Fruit fly (Drosophila melanogaster): Measurements from ENCODE around the gene eIF3g1.

eIF3g1 gene

dm6 chrX:2581793-2582503 is 28.2 kb downstream of the eIF3g1 start (continued):
- peak; percentile 81 for TF ChIP-seq CG13624 (GFP tag; optimal IDR thresholded peaks at IDR 0.05)
- TF ChIP-seq CG6791 (GFP tag; IDR thresholded peaks at IDR 0.05; ENCODE audit: partially characterized antibody) = no peak
- peak; percentile 82 for TF ChIP-seq CG12071 (GFP tag; optimal IDR thresholded peaks at IDR 0.05)
- peak; percentile 33 for TF ChIP-seq CrebB (tag; optimal IDR thresholded peaks at IDR 0.05)
- TF ChIP-seq Stat92E (GFP tag; optimal IDR thresholded peaks at IDR 0.05) = no peak
- peak; percentile 55 for TF ChIP-seq CG4854 (GFP tag; optimal IDR thresholded peaks at IDR 0.05)
- TF ChIP-seq rib (GFP tag; IDR thresholded peaks at IDR 0.05) = peak; percentile 43; the same call in 1 of the 2 replicates
- no peak for TF ChIP-seq lbe (GFP tag; optimal IDR thresholded peaks at IDR 0.05)
- TF ChIP-seq PHDP (tag; optimal IDR thresholded peaks at IDR 0.05) = peak; percentile 70

DNA sequence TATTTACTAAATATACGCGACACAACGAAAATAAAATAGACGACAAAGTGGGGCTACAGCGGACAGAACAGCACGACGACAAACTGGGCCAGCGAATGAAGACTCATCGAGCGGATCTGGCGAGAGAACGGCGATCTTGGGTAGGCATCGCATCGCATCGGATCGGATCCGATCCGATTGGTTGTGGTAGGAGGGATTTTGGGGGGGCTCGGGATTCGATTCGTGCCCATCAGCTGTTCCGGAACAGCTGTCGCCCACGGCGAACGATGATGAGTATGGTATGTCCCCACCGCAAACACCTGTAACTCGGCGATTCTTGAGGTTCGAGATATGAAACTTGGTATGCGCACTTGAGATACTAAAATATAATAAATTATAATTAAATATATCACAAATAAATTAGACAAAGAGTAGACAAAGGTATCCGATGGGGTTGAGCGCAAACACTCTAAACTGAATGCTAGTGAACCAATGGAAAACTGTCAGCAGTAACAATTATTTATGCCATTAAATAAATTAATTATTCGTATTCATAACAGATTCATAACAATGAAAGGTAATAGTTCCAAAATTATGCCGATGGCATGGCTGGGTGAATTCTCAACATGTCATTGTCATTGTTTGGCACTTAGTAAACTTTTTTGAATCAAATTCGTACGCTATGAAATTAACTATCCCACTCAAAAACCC is 29.7 kb downstream of the eIF3g1 start, which contains the start of the genes Vha36-3 and AANATL7:
Gene Vha36-3, minus strand, starts transcription at position 242 of the 690 bp plus-strand sequence.
Gene AANATL7, plus strand, starts transcription at position 640 of the 690 bp plus-strand sequence.
- TF ChIP-seq crp (GFP tag; optimal IDR thresholded peaks at IDR 0.05) (peak in 1 of 2 experiments; percentile 63), CG12942 (GFP tag; optimal IDR thresholded peaks at IDR 0.05) (no peak), kah (GFP tag; optimal IDR thresholded peaks at IDR 0.05) (peak; percentile 28), Deaf1 (tag; optimal IDR thresholded peaks at IDR 0.05) (peak; percentile 90)
